Worm (Caenorhabditis elegans) whole organism, L1 larva: ENCODE data around the gene F13C5.5.

Experiments used
- ama-1 ChIP-seq: fragments of 150-350 bp; optimal IDR thresholded peaks from 2 replicates; lab custom pipeline; 2014
- ceh-82 ChIP-seq, 3 experiments: fragments of 150-350 bp in 1 of 3; sonication (generic microtip) in 2 of 3; optimal IDR thresholded peaks; 2 replicates each; lab custom pipeline; 2014 to 2017; ENCODE audit warnings: missing biosample characterization in 3 of 3, missing genetic modification characterization in 3 of 3
- efl-1 ChIP-seq, 4 experiments: fragments of 150-350 bp; optimal IDR thresholded peaks in 3 of 4; peaks in 1 of 4; 1 replicate in 1 of 4; 2 replicates in 3 of 4; lab custom pipeline; 2014; ENCODE audit warnings: missing biosample characterization in 2 of 4, missing genetic modification characterization in 2 of 4, missing genetic modification reagents in 2 of 4
- nhr-12 ChIP-seq: sonication (generic microtip); optimal IDR thresholded peaks from 2 replicates; lab custom pipeline; 2017; ENCODE audit warnings: missing biosample characterization, missing genetic modification characterization
- nhr-47 ChIP-seq: sonication (generic microtip); optimal IDR thresholded peaks from 2 replicates; lab custom pipeline; 2016; ENCODE audit warnings: mild to moderate bottlenecking, missing genetic modification characterization, moderate library complexity, missing compliant biosample characterization
- pag-3 ChIP-seq: sonication (generic microtip); optimal IDR thresholded peaks from 2 replicates; lab custom pipeline; 2017; ENCODE audit warnings: missing genetic modification characterization, mild to moderate bottlenecking, missing compliant biosample characterization, antibody characterized with exemption, borderline replicate concordance; ENCODE audit not compliant: insufficient read depth
- snpc-4 ChIP-seq: fragments of 150-350 bp; optimal IDR thresholded peaks from 2 replicates; lab custom pipeline; 2014; ENCODE audit warnings: missing biosample characterization, missing genetic modification characterization
- xbp-1 ChIP-seq: sonication (generic microtip); optimal IDR thresholded peaks from 2 replicates; lab custom pipeline; 2016; ENCODE audit warnings: missing genetic modification characterization, missing compliant biosample characterization
- zag-1 ChIP-seq: fragments of 150-350 bp; optimal IDR thresholded peaks from 2 replicates; lab custom pipeline; 2014; ENCODE audit warnings: missing biosample characterization, missing genetic modification characterization

DNA sequence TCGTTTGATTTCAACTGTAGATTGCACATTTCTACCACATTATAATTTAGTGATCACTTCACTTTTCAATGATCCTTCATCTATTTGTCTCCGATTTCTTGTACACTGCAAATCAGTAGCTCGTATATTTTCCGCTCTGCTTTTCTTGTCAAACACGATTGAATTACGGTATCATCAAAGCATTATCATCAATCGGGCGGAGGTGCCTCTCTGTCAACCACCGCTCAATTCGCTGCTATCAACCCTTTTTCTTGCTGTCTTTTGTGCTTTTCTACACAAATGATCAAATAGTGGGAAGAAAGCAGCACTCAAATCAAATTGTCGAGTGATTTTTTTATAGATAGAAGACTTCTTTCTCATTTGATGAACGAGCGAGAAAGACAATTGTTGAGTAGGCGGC lies 29.3 kb upstream of the F13C5.5 start:
- TF ChIP-seq snpc-4 (tag; lab: Kevin White, UChicago) (no peak), ama-1 (lab: Kevin White, UChicago) (no peak), ceh-82 (tag; optimal IDR thresholded peaks at IDR 0.05; lab: Kevin White, UChicago) (no peak), zag-1 (tag; lab: Kevin White, UChicago) (no peak), pag-3 (no peak), nhr-47 (tag; lab: Kevin White, UChicago) (no peak), nhr-12 (tag; lab: Kevin White, UChicago) (no peak), efl-1 (optimal IDR thresholded peaks at IDR 0.05; lab: Kevin White, UChicago) (no peak), efl-1 (GFP tag; optimal IDR thresholded peaks at IDR 0.05 in 1 of 2; lab: Kevin White, UChicago) (no peak), xbp-1 (no peak)
